Worm (Caenorhabditis elegans) whole organism, young adult: ENCODE measurements around the gene K03H6.5.

Experiments
- B0019.2 ChIP-seq: fragments of 200-800 bp; sonication (Bioruptor generic); conservative IDR thresholded peaks from 2 replicates; pipeline ENCODE4 v1.3.6; 2022; ENCODE audit warnings: missing genetic modification reagents, missing genetic modification characterization, missing compliant biosample characterization
- D2030.7 ChIP-seq: fragments of 200-800 bp; sonication (Bioruptor generic); IDR thresholded peaks from 2 replicates; pipeline ENCODE4 v1.3.6; 2022; ENCODE audit warnings: missing genetic modification reagents, missing genetic modification characterization, missing compliant biosample characterization
- F55B11.4 ChIP-seq: sonication (generic microtip); optimal IDR thresholded peaks from 2 replicates; lab custom pipeline; 2016; ENCODE audit warnings: missing compliant biosample characterization, missing genetic modification characterization, borderline replicate concordance; ENCODE audit not compliant: insufficient read depth
- T07F8.4 ChIP-seq: sonication (generic microtip); optimal IDR thresholded peaks from 2 replicates; lab custom pipeline; 2016; ENCODE audit warnings: mild to moderate bottlenecking, missing genetic modification characterization, moderate library complexity, missing compliant biosample characterization
- Y53G8AR.9 ChIP-seq: fragments of 200-800 bp; sonication (Bioruptor generic); conservative IDR thresholded peaks from 2 replicates; pipeline ENCODE4 v1.3.6; 2022; ENCODE audit warnings: missing genetic modification reagents, missing genetic modification characterization, missing compliant biosample characterization
- Y56A3A.18 ChIP-seq: fragments of 200-800 bp; sonication (Bioruptor generic); IDR thresholded peaks from 2 replicates; pipeline ENCODE4 v1.3.6; 2022; ENCODE audit warnings: missing genetic modification reagents, missing genetic modification characterization, missing compliant biosample characterization
- atf-7 ChIP-seq: sonication (generic microtip); optimal IDR thresholded peaks from 2 replicates; lab custom pipeline; 2017; ENCODE audit warnings: mild to moderate bottlenecking, missing genetic modification characterization, missing compliant biosample characterization
- attf-3 ChIP-seq: fragments of 200-800 bp; sonication (Bioruptor generic); conservative IDR thresholded peaks from 2 replicates; pipeline ENCODE4 v1.3.6; 2022; ENCODE audit warnings: missing genetic modification reagents, missing genetic modification characterization, missing compliant biosample characterization
- attf-5 ChIP-seq: fragments of 200-800 bp; sonication (Bioruptor generic); optimal IDR thresholded peaks from 2 replicates; lab custom pipeline; 2018; ENCODE audit warnings: mild to moderate bottlenecking, missing genetic modification characterization, missing compliant biosample characterization
- ceh-40 ChIP-seq: fragments of 200-800 bp; sonication (Bioruptor generic); IDR thresholded peaks from 2 replicates; pipeline ENCODE4 v1.3.6; 2022; ENCODE audit warnings: missing genetic modification characterization, missing compliant biosample characterization
- ceh-58 ChIP-seq: fragments of 200-800 bp; sonication (Bioruptor generic); IDR thresholded peaks from 2 replicates; pipeline ENCODE4 v1.3.6; 2022; ENCODE audit warnings: missing genetic modification characterization, missing compliant biosample characterization
- ceh-91 ChIP-seq: fragments of 200-800 bp; sonication (Bioruptor generic); IDR thresholded peaks from 2 replicates; pipeline ENCODE4 v1.3.6; 2022; ENCODE audit warnings: missing genetic modification reagents, missing genetic modification characterization, missing compliant biosample characterization
- chd-7 ChIP-seq: sonication (generic microtip); optimal IDR thresholded peaks from 2 replicates; lab custom pipeline; 2016; ENCODE audit warnings: mild to moderate bottlenecking, missing genetic modification characterization, moderate library complexity, missing compliant biosample characterization
- dox-1 ChIP-seq: fragments of 200-800 bp; sonication (Bioruptor generic); IDR thresholded peaks from 2 replicates; pipeline ENCODE4 v1.3.6; 2022; ENCODE audit warnings: missing genetic modification reagents, missing genetic modification characterization, missing compliant biosample characterization
- dpff-1 ChIP-seq: sonication (generic microtip); optimal IDR thresholded peaks from 2 replicates; lab custom pipeline; 2017; ENCODE audit warnings: mild to moderate bottlenecking, missing genetic modification characterization, missing compliant biosample characterization
- dpl-1 ChIP-seq: fragments of 150-350 bp; optimal IDR thresholded peaks from 2 replicates; lab custom pipeline; 2014; ENCODE audit warnings: missing biosample characterization, missing genetic modification reagents, missing genetic modification characterization
- egl-44 ChIP-seq: fragments of 200-800 bp; sonication (Bioruptor generic); IDR thresholded peaks from 2 replicates; pipeline ENCODE4 v1.3.6; 2022; ENCODE audit warnings: missing genetic modification reagents, missing genetic modification characterization, missing compliant biosample characterization
- egrh-3 ChIP-seq: fragments of 200-800 bp; sonication (Bioruptor generic); IDR thresholded peaks from 2 replicates; pipeline ENCODE4 v1.3.6; 2022; ENCODE audit warnings: missing genetic modification reagents, missing genetic modification characterization, missing compliant biosample characterization
- hmg-1.2 ChIP-seq: fragments of 200-800 bp; sonication (Bioruptor generic); IDR thresholded peaks from 2 replicates; pipeline ENCODE4 v1.3.6; 2022; ENCODE audit warnings: missing genetic modification reagents, missing genetic modification characterization, missing compliant biosample characterization
- hmg-20 ChIP-seq: fragments of 200-800 bp; sonication (Bioruptor generic); IDR thresholded peaks from 2 replicates; pipeline ENCODE4 v1.3.6; 2022; ENCODE audit warnings: missing genetic modification reagents, missing genetic modification characterization, missing compliant biosample characterization
- let-607 ChIP-seq, 2 experiments: fragments of 200-800 bp in 1 of 2; sonication (Bioruptor generic) in 1 of 2; sonication (generic microtip) in 1 of 2; optimal IDR thresholded peaks; 2 replicates each; lab custom pipeline; 2016 to 2018; ENCODE audit warnings: mild to moderate bottlenecking in 2 of 2, missing compliant biosample characterization in 2 of 2, missing genetic modification characterization in 2 of 2, moderate library complexity in 2 of 2, missing genotype in 1 of 2
- lin-26 ChIP-seq: fragments of 200-800 bp; sonication (Bioruptor generic); IDR thresholded peaks from 2 replicates; pipeline ENCODE4 v1.3.6; 2022; ENCODE audit warnings: missing genetic modification reagents, missing genetic modification characterization, missing compliant biosample characterization
- lsy-27 ChIP-seq: sonication (generic microtip); optimal IDR thresholded peaks from 2 replicates; lab custom pipeline; 2017; ENCODE audit warnings: missing genetic modification characterization, mild to moderate bottlenecking, missing compliant biosample characterization, antibody characterized with exemption, missing genotype, borderline replicate concordance; ENCODE audit not compliant: insufficient read depth
- madf-8 ChIP-seq: fragments of 200-800 bp; sonication (Bioruptor generic); conservative IDR thresholded peaks from 2 replicates; pipeline ENCODE4 v1.3.6; 2022; ENCODE audit warnings: missing genetic modification reagents, missing genetic modification characterization, missing compliant biosample characterization
- mcd-1 ChIP-seq: fragments of 200-800 bp; sonication (Bioruptor generic); IDR thresholded peaks from 2 replicates; pipeline ENCODE4 v1.3.6; 2022; ENCODE audit warnings: missing genetic modification reagents, missing genetic modification characterization, missing compliant biosample characterization
- mes-4 ChIP-seq: sonication (generic microtip); optimal IDR thresholded peaks from 2 replicates; lab custom pipeline; 2016; ENCODE audit warnings: missing genotype, missing genetic modification characterization, missing compliant biosample characterization
- nfya-1 ChIP-seq: sonication (generic microtip); optimal IDR thresholded peaks from 2 replicates; lab custom pipeline; 2017; ENCODE audit warnings: antibody characterized with exemption, missing compliant biosample characterization, missing genetic modification characterization, borderline replicate concordance; ENCODE audit not compliant: insufficient read depth
- nhr-120 ChIP-seq: fragments of 200-800 bp; sonication (Bioruptor generic); IDR thresholded peaks from 2 replicates; pipeline ENCODE4 v1.3.6; 2022; ENCODE audit warnings: missing genetic modification characterization, missing compliant biosample characterization
- nhr-27 ChIP-seq: fragments of 200-800 bp; sonication (Bioruptor generic); optimal IDR thresholded peaks from 2 replicates; lab custom pipeline; 2018; ENCODE audit warnings: mild to moderate bottlenecking, missing genetic modification characterization, moderate library complexity, missing compliant biosample characterization
- nhr-80 ChIP-seq: sonication (generic microtip); optimal IDR thresholded peaks from 2 replicates; lab custom pipeline; 2016; ENCODE audit warnings: missing genetic modification characterization, missing compliant biosample characterization
- snpc-1.1 ChIP-seq: sonication (generic microtip); optimal IDR thresholded peaks from 2 replicates; lab custom pipeline; 2017; ENCODE audit warnings: missing genetic modification characterization, mild to moderate bottlenecking, missing compliant biosample characterization, antibody characterized with exemption, moderate library complexity, missing genotype, missing genetic modification reagents; ENCODE audit not compliant: insufficient read depth
- snpc-3.4 ChIP-seq: sonication (generic microtip); optimal IDR thresholded peaks from 2 replicates; lab custom pipeline; 2017; ENCODE audit warnings: missing genetic modification characterization, mild to moderate bottlenecking, missing compliant biosample characterization, antibody characterized with exemption, moderate library complexity, missing genotype, missing genetic modification reagents
- snpc-4 ChIP-seq, 5 experiments: fragments of 150-350 bp in 1 of 5; sonication (generic microtip) in 4 of 5; optimal IDR thresholded peaks; 2 replicates each; lab custom pipeline; 2014 to 2018; ENCODE audit warnings: missing genetic modification characterization in 5 of 5, missing biosample characterization in 3 of 5, antibody characterized with exemption in 2 of 5, mild to moderate bottlenecking in 2 of 5, missing compliant biosample characterization in 2 of 5, missing genotype in 2 of 5, moderate library complexity in 2 of 5, missing genetic modification reagents in 1 of 5
- tbp1 ChIP-seq: fragments of 200-800 bp; sonication (Bioruptor generic); optimal IDR thresholded peaks from 2 replicates; lab custom pipeline; 2018; ENCODE audit warnings: mild to moderate bottlenecking, missing genetic modification characterization, missing compliant biosample characterization
- tlf-1 ChIP-seq: fragments of 200-800 bp; sonication (Bioruptor generic); optimal IDR thresholded peaks from 2 replicates; lab custom pipeline; 2018; ENCODE audit warnings: mild to moderate bottlenecking, missing genetic modification characterization, missing compliant biosample characterization
- xnd-1 ChIP-seq: sonication (generic microtip); optimal IDR thresholded peaks from 2 replicates; lab custom pipeline; 2016; ENCODE audit warnings: missing genotype, missing genetic modification reagents, missing genetic modification characterization, missing compliant biosample characterization
- zfh-2 ChIP-seq: fragments of 200-800 bp; sonication (Bioruptor generic); conservative IDR thresholded peaks from 2 replicates; pipeline ENCODE4 v1.3.6; 2022; ENCODE audit warnings: missing genetic modification reagents, missing genetic modification characterization, missing compliant biosample characterization
- ztf-18 ChIP-seq: sonication (generic microtip); optimal IDR thresholded peaks from 2 replicates; lab custom pipeline; 2016; ENCODE audit warnings: missing genotype, mild to moderate bottlenecking, missing genetic modification characterization, missing compliant biosample characterization
- ztf-22 ChIP-seq: fragments of 200-800 bp; sonication (Bioruptor generic); optimal IDR thresholded peaks from 2 replicates; lab custom pipeline; 2018; ENCODE audit warnings: mild to moderate bottlenecking, missing genetic modification characterization, moderate library complexity, missing compliant biosample characterization
- ztf-28 ChIP-seq: fragments of 200-800 bp; sonication (Bioruptor generic); IDR thresholded peaks from 2 replicates; pipeline ENCODE4 v1.3.6; 2022; ENCODE audit warnings: missing genetic modification reagents, missing genetic modification characterization, missing compliant biosample characterization
- ztf-6 ChIP-seq: fragments of 200-800 bp; sonication (Bioruptor generic); IDR thresholded peaks from 2 replicates; pipeline ENCODE4 v1.3.6; 2022; ENCODE audit warnings: missing genetic modification reagents, missing genetic modification characterization, missing compliant biosample characterization

K03H6.5 gene

DNA sequence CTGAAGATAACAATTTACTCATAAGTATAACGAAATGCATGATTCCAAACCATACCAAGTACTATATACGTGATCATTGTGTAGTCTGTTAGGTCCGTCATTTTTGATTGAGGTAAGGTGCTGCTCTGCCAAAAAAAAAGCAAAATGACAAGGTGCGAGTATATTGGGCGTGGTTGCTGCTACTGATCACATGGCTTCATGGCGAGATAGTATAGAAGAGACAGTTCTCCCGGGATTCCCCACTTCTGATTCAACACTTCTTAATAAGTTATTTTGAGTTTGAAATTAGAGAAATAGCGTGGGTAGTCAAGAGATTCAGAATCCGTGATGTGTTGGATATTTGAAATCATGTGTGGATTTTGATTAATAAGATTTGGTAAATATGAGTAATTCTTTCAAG, 15.0 kb downstream of the K03H6.5 start, which contains the start of gene K03H6.4:
Gene K03H6.4 (minus strand): TSS at position 101 of the 400 bp plus-strand sequence.
- TF ChIP-seq lsy-27 (tag; lab: Kevin White, UChicago) (no peak), ztf-6 (GFP tag; lab: Robert Waterston, UW) (no peak), B0019.2 (GFP tag; lab: Robert Waterston, UW) (no peak), mes-4 (tag; lab: Kevin White, UChicago) (no peak), ztf-22 (GFP tag; lab: Kevin White, UChicago) (no peak), mcd-1 (GFP tag; lab: Robert Waterston, UW) (no peak), madf-8 (no peak), atf-7 (no peak), hmg-20 (GFP tag; lab: Robert Waterston, UW) (no peak), let-607 (tag; optimal IDR thresholded peaks at IDR 0.05; lab: Kevin White, UChicago) (no peak), ztf-28 (no peak), tbp1 (GFP tag; lab: Kevin White, UChicago) (no peak)

DNA sequence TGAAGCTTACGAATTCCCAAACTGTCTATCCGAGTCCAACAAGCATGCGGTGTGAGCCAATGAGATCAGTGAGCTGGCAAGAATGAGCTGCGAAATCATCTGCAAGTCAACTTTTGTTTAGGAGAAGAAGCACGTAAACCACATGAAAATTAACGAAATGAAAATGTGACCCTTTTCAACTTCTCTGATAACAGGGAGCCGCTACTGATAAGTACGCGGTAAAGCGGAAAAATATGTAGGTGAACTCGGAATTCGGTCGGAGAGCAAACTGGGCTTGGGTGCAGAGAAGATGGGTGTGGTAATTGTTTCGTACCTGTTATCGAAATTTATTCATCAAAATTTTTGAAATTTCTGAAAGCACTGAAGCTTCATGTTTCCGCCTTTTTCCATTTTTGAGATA, 19.7 kb downstream of the K03H6.5 start, which contains the start of gene clec-172:
Gene clec-172 (minus strand): TSS at position 101 of the 400 bp plus-strand sequence.
- TF ChIP-seq nhr-80 (peak; percentile 1), nfya-1 (tag; lab: Kevin White, UChicago) (no peak)

DNA sequence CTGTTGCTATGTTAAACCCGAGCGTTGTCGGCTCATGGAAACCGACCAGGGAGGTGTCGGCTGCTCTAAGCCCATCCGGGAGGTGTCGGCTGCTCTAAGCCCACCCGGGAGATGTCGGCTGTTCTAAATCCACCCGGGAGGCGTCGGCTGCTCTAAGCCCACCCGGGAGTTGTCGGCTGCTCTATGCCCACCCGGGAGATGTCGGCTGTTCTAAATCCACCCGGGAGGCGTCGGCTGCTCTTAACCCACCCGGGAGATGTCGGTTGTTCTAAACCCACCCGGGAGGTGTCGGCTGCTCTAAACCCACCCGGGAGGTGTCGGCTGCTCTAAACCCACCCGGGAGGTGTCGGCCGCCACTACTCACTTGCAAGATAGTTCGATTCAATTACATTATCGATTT, 20.3 kb downstream of the K03H6.5 start:
- TF ChIP-seq egrh-3 (GFP tag; lab: Robert Waterston, UW) (peak; percentile 90), snpc-4 (GFP tag; optimal IDR thresholded peaks at IDR 0.05; lab: Kevin White, UChicago) (no peak), snpc-4 (tag; optimal IDR thresholded peaks at IDR 0.05; lab: Kevin White, UChicago) (peak in 1 of 4 experiments; percentile 51), dox-1 (GFP tag; lab: Robert Waterston, UW) (no peak; the same call in 1 of the 2 replicates), lin-26 (GFP tag; lab: Robert Waterston, UW) (0 out of 2 replicates have a peak, but pooled peaks have one; percentile 28), dpff-1 (tag; lab: Kevin White, UChicago) (no peak), attf-3 (GFP tag; lab: Robert Waterston, UW) (no peak), xnd-1 (tag; lab: Kevin White, UChicago) (no peak), zfh-2 (GFP tag; lab: Robert Waterston, UW) (peak; percentile 91), dpl-1 (no peak), nfya-1 (tag; lab: Kevin White, UChicago) (no peak)
- TF ChIP-seq, all 124 proteins: peak for 4

DNA sequence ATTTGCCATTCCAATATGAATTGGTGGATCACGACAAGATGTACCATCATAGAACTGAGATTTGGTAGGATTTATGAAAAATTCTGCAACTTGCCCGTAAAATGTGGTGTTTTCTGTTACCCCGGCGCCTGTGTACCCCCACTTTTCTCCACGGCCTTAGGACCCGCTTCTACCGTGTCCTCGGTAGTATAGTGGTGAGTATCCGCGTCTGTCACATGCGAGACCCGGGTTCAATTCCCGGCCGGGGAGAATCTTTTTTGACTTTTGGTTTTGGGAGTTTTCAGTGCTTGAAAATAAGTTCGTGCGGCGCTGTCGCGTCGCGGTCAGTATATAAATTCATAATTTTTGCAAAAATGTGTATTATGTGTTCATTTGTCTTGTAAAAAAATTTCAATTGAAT, 21.8 kb downstream of the K03H6.5 start:
- TF ChIP-seq snpc-3.4 (no peak), dox-1 (GFP tag; lab: Robert Waterston, UW) (peak; percentile 52; the same call in 1 of the 2 replicates), F55B11.4 (no peak), hmg-1.2 (GFP tag; lab: Robert Waterston, UW) (peak; percentile 46), nhr-120 (0 out of 2 replicates have a peak, but pooled peaks have one; percentile 59), attf-5 (GFP tag; lab: Kevin White, UChicago) (peak; percentile 25), ztf-18 (tag; lab: Kevin White, UChicago) (peak; percentile 46), ceh-40 (GFP tag; lab: Robert Waterston, UW) (no peak), egl-44 (GFP tag; lab: Robert Waterston, UW) (no peak), tlf-1 (GFP tag; lab: Kevin White, UChicago) (no peak), ceh-58 (GFP tag; lab: Robert Waterston, UW) (no peak), snpc-1.1 (tag; lab: Kevin White, UChicago) (peak; percentile 27), D2030.7 (GFP tag; lab: Robert Waterston, UW) (peak; percentile 56; the same call in 1 of the 2 replicates), T07F8.4 (tag; lab: Kevin White, UChicago) (no peak), egrh-3 (GFP tag; lab: Robert Waterston, UW) (no peak), nhr-27 (tag; lab: Kevin White, UChicago) (no peak), nhr-80 (no peak), nfya-1 (tag; lab: Kevin White, UChicago) (no peak), tbp1 (GFP tag; lab: Kevin White, UChicago) (peak; percentile 88), Y53G8AR.9 (GFP tag; lab: Robert Waterston, UW) (no peak), chd-7 (tag; lab: Kevin White, UChicago) (no peak), Y56A3A.18 (GFP tag; lab: Robert Waterston, UW) (no peak), ceh-91 (GFP tag; lab: Robert Waterston, UW) (no peak)
